Worm (Caenorhabditis elegans) whole organism, young adult: ENCODE data around the gene mpz-3.
A peak's percentile ranks its signal among the peaks of the same experiment; 100 is the strongest.

Source experiments
- B0019.2 ChIP-seq: fragments of 200-800 bp; sonication (Bioruptor generic); conservative IDR thresholded peaks from 2 replicates; pipeline ENCODE4 v1.3.6; 2022; ENCODE audit warnings: missing genetic modification reagents, missing genetic modification characterization, missing compliant biosample characterization
- B0035.1 ChIP-seq: sonication (generic microtip); optimal IDR thresholded peaks from 2 replicates; lab custom pipeline; 2016; ENCODE audit warnings: missing genetic modification characterization, mild to moderate bottlenecking, missing compliant biosample characterization, missing genotype, missing genetic modification reagents
- D2030.7 ChIP-seq: fragments of 200-800 bp; sonication (Bioruptor generic); IDR thresholded peaks from 2 replicates; pipeline ENCODE4 v1.3.6; 2022; ENCODE audit warnings: missing genetic modification reagents, missing genetic modification characterization, missing compliant biosample characterization
- F10E7.11 ChIP-seq: sonication (generic microtip); optimal IDR thresholded peaks from 2 replicates; lab custom pipeline; 2017; ENCODE audit warnings: mild to moderate bottlenecking, missing genetic modification characterization, moderate library complexity, missing compliant biosample characterization
- F22D6.2 ChIP-seq: sonication (generic microtip); optimal IDR thresholded peaks from 2 replicates; lab custom pipeline; 2016; ENCODE audit warnings: mild to moderate bottlenecking, missing genetic modification characterization, missing compliant biosample characterization
- F33H1.4 ChIP-seq: fragments of 200-800 bp; sonication (Bioruptor generic); IDR thresholded peaks from 2 replicates; pipeline ENCODE4 v1.3.6; 2022; ENCODE audit warnings: missing genetic modification reagents, missing genetic modification characterization, missing compliant biosample characterization
- F37B4.10 ChIP-seq: fragments of 200-800 bp; sonication (Bioruptor generic); IDR thresholded peaks from 2 replicates; pipeline ENCODE4 v1.3.6; 2022; ENCODE audit warnings: missing genetic modification characterization, missing compliant biosample characterization
- F57C9.4 ChIP-seq: sonication (generic microtip); optimal IDR thresholded peaks from 2 replicates; lab custom pipeline; 2017; ENCODE audit warnings: mild to moderate bottlenecking, missing genetic modification characterization, missing compliant biosample characterization
- Y79H2A.3 ChIP-seq: fragments of 200-800 bp; sonication (Bioruptor generic); conservative IDR thresholded peaks from 2 replicates; pipeline ENCODE4 v1.3.6; 2022; ENCODE audit warnings: missing genetic modification reagents, missing genetic modification characterization, missing compliant biosample characterization
- akir-1 ChIP-seq: fragments of 200-800 bp; sonication (Bioruptor generic); optimal IDR thresholded peaks from 2 replicates; lab custom pipeline; 2018; ENCODE audit warnings: mild to moderate bottlenecking, missing genetic modification characterization, moderate library complexity, missing compliant biosample characterization
- aptf-3 ChIP-seq: fragments of 200-800 bp; sonication (Bioruptor generic); IDR thresholded peaks from 2 replicates; pipeline ENCODE4 v1.3.6; 2022; ENCODE audit warnings: missing genetic modification characterization, missing compliant biosample characterization
- athp-1 ChIP-seq: sonication (generic microtip); optimal IDR thresholded peaks from 2 replicates; lab custom pipeline; 2017; ENCODE audit warnings: mild to moderate bottlenecking, missing genetic modification characterization, missing compliant biosample characterization
- attf-6 ChIP-seq: fragments of 200-800 bp; sonication (Bioruptor generic); IDR thresholded peaks from 2 replicates; pipeline ENCODE4 v1.3.6; 2022; ENCODE audit warnings: missing genetic modification reagents, missing genetic modification characterization, missing compliant biosample characterization
- bed-2 ChIP-seq: fragments of 200-800 bp; sonication (Bioruptor generic); IDR thresholded peaks from 2 replicates; pipeline ENCODE4 v1.3.6; 2022; ENCODE audit warnings: missing genetic modification reagents, missing genetic modification characterization, missing compliant biosample characterization
- ceh-58 ChIP-seq: fragments of 200-800 bp; sonication (Bioruptor generic); IDR thresholded peaks from 2 replicates; pipeline ENCODE4 v1.3.6; 2022; ENCODE audit warnings: missing genetic modification characterization, missing compliant biosample characterization
- ceh-91 ChIP-seq: fragments of 200-800 bp; sonication (Bioruptor generic); IDR thresholded peaks from 2 replicates; pipeline ENCODE4 v1.3.6; 2022; ENCODE audit warnings: missing genetic modification reagents, missing genetic modification characterization, missing compliant biosample characterization
- chd-7 ChIP-seq: sonication (generic microtip); optimal IDR thresholded peaks from 2 replicates; lab custom pipeline; 2016; ENCODE audit warnings: mild to moderate bottlenecking, missing genetic modification characterization, moderate library complexity, missing compliant biosample characterization
- dpff-1 ChIP-seq: sonication (generic microtip); optimal IDR thresholded peaks from 2 replicates; lab custom pipeline; 2017; ENCODE audit warnings: mild to moderate bottlenecking, missing genetic modification characterization, missing compliant biosample characterization
- egrh-3 ChIP-seq: fragments of 200-800 bp; sonication (Bioruptor generic); IDR thresholded peaks from 2 replicates; pipeline ENCODE4 v1.3.6; 2022; ENCODE audit warnings: missing genetic modification reagents, missing genetic modification characterization, missing compliant biosample characterization
- ets-4 ChIP-seq: fragments of 200-800 bp; sonication (Bioruptor generic); optimal IDR thresholded peaks from 2 replicates; lab custom pipeline; 2018; ENCODE audit warnings: mild to moderate bottlenecking, missing genetic modification characterization, missing compliant biosample characterization
- hlh-12 ChIP-seq: sonication (generic microtip); optimal IDR thresholded peaks from 2 replicates; lab custom pipeline; 2016; ENCODE audit warnings: missing genetic modification characterization, missing compliant biosample characterization
- hlh-26 ChIP-seq: fragments of 200-800 bp; sonication (Bioruptor generic); conservative IDR thresholded peaks from 2 replicates; pipeline ENCODE4 v1.3.6; 2022; ENCODE audit warnings: missing genetic modification reagents, missing genetic modification characterization, missing compliant biosample characterization
- hrde-1 ChIP-seq: sonication (generic microtip); optimal IDR thresholded peaks from 2 replicates; lab custom pipeline; 2016; ENCODE audit warnings: missing genetic modification characterization, mild to moderate bottlenecking, missing compliant biosample characterization, moderate library complexity, missing genotype, missing genetic modification reagents, borderline replicate concordance
- lag-1 ChIP-seq: fragments of 200-800 bp; sonication (Bioruptor generic); IDR thresholded peaks from 2 replicates; pipeline ENCODE4 v1.3.6; 2022; ENCODE audit warnings: missing genetic modification reagents, missing genetic modification characterization, missing compliant biosample characterization
- let-526 ChIP-seq: fragments of 200-800 bp; sonication (Bioruptor generic); IDR thresholded peaks from 2 replicates; pipeline ENCODE4 v1.3.6; 2022; ENCODE audit warnings: missing genetic modification reagents, missing genetic modification characterization, missing compliant biosample characterization
- lin-40 ChIP-seq: sonication (generic microtip); optimal IDR thresholded peaks from 2 replicates; lab custom pipeline; 2016; ENCODE audit warnings: missing genetic modification characterization, mild to moderate bottlenecking, missing compliant biosample characterization, missing genotype, missing genetic modification reagents
- lir-1 ChIP-seq: fragments of 200-800 bp; sonication (Bioruptor generic); conservative IDR thresholded peaks from 2 replicates; pipeline ENCODE4 v1.3.6; 2022; ENCODE audit warnings: missing genetic modification reagents, missing genetic modification characterization, missing compliant biosample characterization
- mcd-1 ChIP-seq: fragments of 200-800 bp; sonication (Bioruptor generic); IDR thresholded peaks from 2 replicates; pipeline ENCODE4 v1.3.6; 2022; ENCODE audit warnings: missing genetic modification reagents, missing genetic modification characterization, missing compliant biosample characterization
- mes-4 ChIP-seq: sonication (generic microtip); optimal IDR thresholded peaks from 2 replicates; lab custom pipeline; 2016; ENCODE audit warnings: missing genotype, missing genetic modification characterization, missing compliant biosample characterization
- nfya-1 ChIP-seq: sonication (generic microtip); optimal IDR thresholded peaks from 2 replicates; lab custom pipeline; 2017; ENCODE audit warnings: antibody characterized with exemption, missing compliant biosample characterization, missing genetic modification characterization, borderline replicate concordance; ENCODE audit not compliant: insufficient read depth
- nhr-120 ChIP-seq: fragments of 200-800 bp; sonication (Bioruptor generic); IDR thresholded peaks from 2 replicates; pipeline ENCODE4 v1.3.6; 2022; ENCODE audit warnings: missing genetic modification characterization, missing compliant biosample characterization
- pbrm-1 ChIP-seq: fragments of 200-800 bp; sonication (Bioruptor generic); IDR thresholded peaks from 2 replicates; pipeline ENCODE4 v1.3.6; 2022; ENCODE audit warnings: missing genetic modification reagents, missing genetic modification characterization, missing compliant biosample characterization
- pha-4 ChIP-seq: fragments of 150-350 bp; sonication (generic microtip); optimal IDR thresholded peaks from 2 replicates; lab custom pipeline; 2014; ENCODE audit warnings: missing biosample characterization, missing genetic modification reagents, missing genetic modification characterization
- sdz-38 ChIP-seq: sonication (generic microtip); optimal IDR thresholded peaks from 2 replicates; lab custom pipeline; 2016; ENCODE audit warnings: missing genotype, missing genetic modification characterization, missing compliant biosample characterization
- sea-2 ChIP-seq: fragments of 200-800 bp; sonication (Bioruptor generic); IDR thresholded peaks from 2 replicates; pipeline ENCODE4 v1.3.6; 2022; ENCODE audit warnings: missing genetic modification characterization, missing compliant biosample characterization
- snpc-4 ChIP-seq, 5 experiments: fragments of 150-350 bp in 1 of 5; sonication (generic microtip) in 4 of 5; optimal IDR thresholded peaks; 2 replicates each; lab custom pipeline; 2014 to 2018; ENCODE audit warnings: missing genetic modification characterization in 5 of 5, missing biosample characterization in 3 of 5, antibody characterized with exemption in 2 of 5, mild to moderate bottlenecking in 2 of 5, missing compliant biosample characterization in 2 of 5, missing genotype in 2 of 5, moderate library complexity in 2 of 5, missing genetic modification reagents in 1 of 5
- somi-1 ChIP-seq: fragments of 200-800 bp; sonication (Bioruptor generic); optimal IDR thresholded peaks from 2 replicates; lab custom pipeline; 2018; ENCODE audit warnings: mild to moderate bottlenecking, missing genetic modification characterization, missing compliant biosample characterization
- sptf-2 ChIP-seq: fragments of 200-800 bp; sonication (Bioruptor generic); optimal IDR thresholded peaks from 2 replicates; lab custom pipeline; 2018; ENCODE audit warnings: mild to moderate bottlenecking, missing genetic modification characterization, missing compliant biosample characterization
- tbp1 ChIP-seq: fragments of 200-800 bp; sonication (Bioruptor generic); optimal IDR thresholded peaks from 2 replicates; lab custom pipeline; 2018; ENCODE audit warnings: mild to moderate bottlenecking, missing genetic modification characterization, missing compliant biosample characterization
- unc-130 ChIP-seq: sonication (generic microtip); optimal IDR thresholded peaks from 2 replicates; lab custom pipeline; 2016; ENCODE audit warnings: missing genetic modification reagents, missing genetic modification characterization, missing compliant biosample characterization
- zfh-2 ChIP-seq: fragments of 200-800 bp; sonication (Bioruptor generic); conservative IDR thresholded peaks from 2 replicates; pipeline ENCODE4 v1.3.6; 2022; ENCODE audit warnings: missing genetic modification reagents, missing genetic modification characterization, missing compliant biosample characterization
- ztf-18 ChIP-seq: sonication (generic microtip); optimal IDR thresholded peaks from 2 replicates; lab custom pipeline; 2016; ENCODE audit warnings: missing genotype, mild to moderate bottlenecking, missing genetic modification characterization, missing compliant biosample characterization
- ztf-3 ChIP-seq: fragments of 200-800 bp; sonication (Bioruptor generic); optimal IDR thresholded peaks from 2 replicates; lab custom pipeline; 2018; ENCODE audit warnings: mild to moderate bottlenecking, missing genetic modification characterization, missing compliant biosample characterization

mpz-3 gene

DNA sequence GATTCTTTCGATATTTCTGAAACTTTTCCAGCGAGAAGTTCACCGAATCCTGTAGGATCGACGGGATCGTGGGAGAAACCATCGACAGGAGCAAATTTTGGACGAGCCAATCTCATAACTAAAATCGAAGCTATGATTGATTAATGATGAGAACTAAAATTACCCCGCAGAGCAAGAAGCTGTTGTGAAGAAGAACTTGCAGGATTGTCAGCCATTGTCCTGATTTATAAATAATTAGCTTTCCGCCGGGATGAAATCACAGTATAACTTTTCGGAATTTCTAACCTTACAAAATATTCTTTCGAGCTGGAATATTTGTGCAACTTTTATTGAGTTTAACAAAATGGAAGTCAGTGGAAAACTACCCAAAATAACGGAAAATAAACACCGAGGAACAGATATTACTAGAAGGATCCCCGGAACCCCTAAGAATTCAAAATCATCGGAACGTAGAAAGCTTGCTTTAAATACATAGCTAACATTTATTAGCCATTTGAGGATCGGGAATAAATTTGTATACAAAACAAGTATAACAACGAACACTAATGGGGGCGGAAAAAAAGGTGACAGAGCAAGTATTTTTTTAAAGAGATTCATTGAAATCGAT lies 22.2 kb upstream of the mpz-3 start, which contains the start of gene C56C10.7 (continued):
- peak; percentile 36; the same call in 1 of the 2 replicates for TF ChIP-seq D2030.7 (GFP tag; lab: Robert Waterston, UW)
- TF ChIP-seq akir-1 (GFP tag; lab: Kevin White, UChicago): no peak
- no peak for TF ChIP-seq lag-1 (GFP tag; lab: Robert Waterston, UW)
- TF ChIP-seq hlh-12 (tag; lab: Kevin White, UChicago): no peak
- TF ChIP-seq chd-7: peak; percentile 77
- peak; percentile 57 for TF ChIP-seq unc-130 (GFP tag; lab: Kevin White, UChicago)
- TF ChIP-seq hlh-26: no peak
- no peak for TF ChIP-seq ztf-3
- peak; percentile 13 for TF ChIP-seq mes-4 (tag; lab: Kevin White, UChicago)
- peak; percentile 44 for TF ChIP-seq mcd-1 (GFP tag; lab: Robert Waterston, UW)
- 0 out of 2 replicates have a peak, but pooled peaks have one; percentile 4 for TF ChIP-seq B0019.2 (GFP tag; lab: Robert Waterston, UW)
- no peak for TF ChIP-seq ceh-91 (GFP tag; lab: Robert Waterston, UW)

DNA sequence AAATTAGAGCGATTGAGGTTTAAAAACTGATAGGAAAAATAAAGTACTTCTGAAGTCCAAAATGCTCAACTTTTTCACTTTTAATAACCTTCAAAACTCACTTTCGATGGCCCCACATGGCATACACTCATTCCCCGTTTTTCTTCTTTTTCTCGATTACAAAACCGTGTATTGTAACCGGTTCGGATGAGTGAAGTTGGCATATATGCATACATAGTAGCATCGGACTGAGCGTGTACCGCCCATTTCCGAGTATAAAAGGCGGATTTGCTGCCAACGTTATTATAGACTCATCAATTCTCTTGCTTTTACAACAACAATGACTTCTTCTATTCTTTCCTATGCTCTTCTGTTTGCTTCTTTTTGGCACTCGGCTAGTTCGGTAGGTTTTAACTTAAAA lies 17.6 kb upstream of the mpz-3 start, which contains the start of gene C56C10.4:
Gene C56C10.4, plus strand, starts transcription at position 301 of the 400 bp plus-strand sequence.
- TF ChIP-seq F10E7.11 (tag; lab: Kevin White, UChicago) (no peak), pha-4 (tag; lab: Kevin White, UChicago) (no peak), sea-2 (GFP tag; lab: Robert Waterston, UW) (no peak), mcd-1 (GFP tag; lab: Robert Waterston, UW) (no peak), F57C9.4 (tag; lab: Kevin White, UChicago) (no peak), ztf-18 (tag; lab: Kevin White, UChicago) (no peak), sdz-38 (tag; lab: Kevin White, UChicago) (no peak), ceh-58 (GFP tag; lab: Robert Waterston, UW) (no peak), dpff-1 (no peak), snpc-4 (GFP tag; optimal IDR thresholded peaks at IDR 0.05; lab: Kevin White, UChicago) (no peak), snpc-4 (tag; optimal IDR thresholded peaks at IDR 0.05; lab: Kevin White, UChicago) (no peak), lir-1 (GFP tag; lab: Robert Waterston, UW) (no peak), nfya-1 (tag; lab: Kevin White, UChicago) (no peak), hrde-1 (tag; lab: Kevin White, UChicago) (no peak)

DNA sequence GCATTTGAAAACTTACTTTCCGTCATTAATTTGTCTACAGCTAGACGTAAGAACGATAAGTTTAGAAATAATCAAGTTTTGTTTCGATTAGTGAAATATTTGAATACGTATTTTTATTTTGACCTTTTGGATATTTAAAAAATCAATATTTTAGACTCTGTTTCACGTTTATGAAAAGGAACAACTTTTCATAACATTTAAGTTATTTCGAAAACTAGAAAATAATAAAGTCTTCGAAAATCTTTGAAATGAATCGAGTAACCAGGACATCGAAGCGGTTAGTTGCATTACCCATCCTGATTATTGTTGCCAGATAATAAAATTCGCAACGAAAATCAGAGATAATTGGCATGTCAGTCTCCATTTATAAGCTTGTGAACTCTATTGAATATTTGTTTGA lies 16.0 kb upstream of the mpz-3 start, which contains the start of gene C56C10.6:
Gene C56C10.6, minus strand, starts transcription at position 101 of the 400 bp plus-strand sequence.
- TF ChIP-seq let-526 (GFP tag; lab: Robert Waterston, UW) (no peak), F37B4.10 (GFP tag; lab: Robert Waterston, UW) (no peak), B0019.2 (GFP tag; lab: Robert Waterston, UW) (no peak), nfya-1 (tag; lab: Kevin White, UChicago) (no peak), somi-1 (no peak), ceh-58 (GFP tag; lab: Robert Waterston, UW) (no peak), B0035.1 (tag; lab: Kevin White, UChicago) (no peak), athp-1 (tag; lab: Kevin White, UChicago) (no peak), F22D6.2 (tag; lab: Kevin White, UChicago) (no peak), F33H1.4 (GFP tag; lab: Robert Waterston, UW) (no peak), ets-4 (no peak)

DNA sequence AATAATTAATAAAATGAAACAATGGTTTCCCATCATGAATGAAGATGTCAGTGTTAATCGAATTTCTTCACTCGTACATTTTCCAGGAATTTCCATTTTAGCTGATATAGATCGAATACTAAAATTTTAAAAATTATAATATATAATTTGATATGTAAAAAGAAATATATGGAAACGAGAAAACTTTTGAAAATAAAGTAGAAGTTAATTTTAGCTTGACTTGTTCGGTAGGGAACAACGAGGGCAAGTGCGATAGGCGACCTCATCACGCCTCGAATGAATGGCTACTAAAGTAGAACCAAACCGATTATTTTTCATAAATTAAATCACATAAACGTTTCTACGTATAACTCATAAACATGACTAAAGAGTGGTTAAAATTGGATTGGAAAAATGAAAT lies 13.2 kb upstream of the mpz-3 start, which contains the start of gene sra-31:
Gene sra-31, minus strand, starts transcription at position 101 of the 400 bp plus-strand sequence.
- no peak for TF ChIP-seq zfh-2
- TF ChIP-seq nfya-1 (tag; lab: Kevin White, UChicago): no peak
- no peak for TF ChIP-seq pbrm-1
- TF ChIP-seq nhr-120: no peak
- TF ChIP-seq aptf-3 (GFP tag; lab: Robert Waterston, UW): no peak
- TF ChIP-seq mes-4 (tag; lab: Kevin White, UChicago): no peak
- TF ChIP-seq Y79H2A.3: no peak
- no peak for TF ChIP-seq tbp1 (GFP tag; lab: Kevin White, UChicago)
- TF ChIP-seq attf-6 (GFP tag; lab: Robert Waterston, UW): no peak
- no peak for TF ChIP-seq let-526 (GFP tag; lab: Robert Waterston, UW)
- TF ChIP-seq egrh-3: no peak
- TF ChIP-seq bed-2 (GFP tag; lab: Robert Waterston, UW): no peak
- TF ChIP-seq dpff-1: no peak
- TF ChIP-seq sptf-2 (GFP tag; lab: Kevin White, UChicago): no peak
- no peak for TF ChIP-seq lin-40 (tag; lab: Kevin White, UChicago)
